Worm (Caenorhabditis elegans) whole organism, L1 larva: Measurements from ENCODE around the gene col-41.

Source experiments
- Y116A8C.19 ChIP-seq: sonication (generic microtip); optimal IDR thresholded peaks from 2 replicates; lab custom pipeline; 2016; ENCODE audit warnings: missing compliant biosample characterization, missing genetic modification characterization, borderline replicate concordance
- elt-3 ChIP-seq, 6 experiments: fragments of 150-350 bp in 1 of 6; sonication (generic microtip); optimal IDR thresholded peaks; 2 replicates each; lab custom pipeline; 2017 to 2018; ENCODE audit warnings: missing biosample characterization in 6 of 6, missing genetic modification characterization in 6 of 6, inconsistent platforms in 1 of 6
- nhr-11 ChIP-seq: fragments of 150-350 bp; optimal IDR thresholded peaks from 2 replicates; lab custom pipeline; 2014; ENCODE audit warnings: missing biosample characterization, missing genetic modification characterization
- ztf-4 ChIP-seq: fragments of 150-350 bp; optimal IDR thresholded peaks from 2 replicates; lab custom pipeline; 2014; ENCODE audit warnings: missing biosample characterization, missing genetic modification characterization

ce11 chrX:15188986-15189675 lies 12.8 kb upstream of the col-41 start:
- TF ChIP-seq elt-3 (tag; optimal IDR thresholded peaks at IDR 0.05; lab: Kevin White, UChicago) (no peak), nhr-11 (peak; percentile 16), Y116A8C.19 (no peak), ztf-4 (tag; lab: Kevin White, UChicago) (peak; percentile 59)
